Worm (Caenorhabditis elegans) whole organism, late embryonic: ENCODE data around the gene T04C12.33.
A peak's percentile ranks its signal among the peaks of the same experiment; 100 is the strongest.

Source experiments
- C38D4.7 ChIP-seq: fragments of 200-800 bp; sonication (Bioruptor generic); optimal IDR thresholded peaks from 2 replicates; lab custom pipeline; 2018; ENCODE audit warnings: mild to moderate bottlenecking, missing genetic modification characterization, moderate library complexity, missing compliant biosample characterization
- F13H6.1 ChIP-seq: sonication (generic microtip); optimal IDR thresholded peaks from 2 replicates; lab custom pipeline; 2016; ENCODE audit warnings: missing genetic modification characterization, missing compliant biosample characterization
- K02D7.2 ChIP-seq: sonication (generic microtip); optimal IDR thresholded peaks from 2 replicates; lab custom pipeline; 2017; ENCODE audit warnings: mild to moderate bottlenecking, missing genetic modification characterization, missing compliant biosample characterization
- ahr-1 ChIP-seq: sonication (generic microtip); optimal IDR thresholded peaks from 2 replicates; lab custom pipeline; 2016; ENCODE audit warnings: missing genetic modification characterization, missing compliant biosample characterization
- ama-1 ChIP-seq: fragments of 150-350 bp; optimal IDR thresholded peaks from 2 replicates; lab custom pipeline; 2014
- ceh-18 ChIP-seq: sonication (generic microtip); optimal IDR thresholded peaks from 2 replicates; lab custom pipeline; 2016; ENCODE audit warnings: missing genetic modification characterization, missing compliant biosample characterization
- ceh-19 ChIP-seq: fragments of 200-800 bp; sonication (Bioruptor generic); optimal IDR thresholded peaks from 2 replicates; lab custom pipeline; 2018; ENCODE audit warnings: mild to moderate bottlenecking, missing genetic modification characterization, missing compliant biosample characterization
- ceh-22 ChIP-seq: sonication (generic microtip); optimal IDR thresholded peaks from 2 replicates; lab custom pipeline; 2017; ENCODE audit warnings: missing biosample characterization, missing genetic modification characterization
- ceh-24 ChIP-seq: sonication (generic microtip); optimal IDR thresholded peaks from 2 replicates; lab custom pipeline; 2016; ENCODE audit warnings: mild to moderate bottlenecking, missing genetic modification characterization, missing compliant biosample characterization
- ceh-30 ChIP-seq: fragments of 150-350 bp; optimal IDR thresholded peaks from 2 replicates; lab custom pipeline; 2014; ENCODE audit warnings: missing biosample characterization, missing genetic modification characterization
- ceh-31 ChIP-seq: sonication (generic microtip); optimal IDR thresholded peaks from 2 replicates; lab custom pipeline; 2016; ENCODE audit warnings: missing genetic modification characterization, missing compliant biosample characterization
- ceh-45 ChIP-seq: fragments of 200-800 bp; sonication (Bioruptor generic); IDR thresholded peaks from 2 replicates; pipeline ENCODE4 v1.3.6; 2022; ENCODE audit warnings: missing genetic modification reagents, missing genetic modification characterization, missing compliant biosample characterization
- ceh-6 ChIP-seq: fragments of 200-800 bp; sonication (Bioruptor generic); optimal IDR thresholded peaks from 2 replicates; lab custom pipeline; 2018; ENCODE audit warnings: mild to moderate bottlenecking, missing genetic modification characterization, missing compliant biosample characterization
- che-1 ChIP-seq: sonication (generic microtip); optimal IDR thresholded peaks from 2 replicates; lab custom pipeline; 2016; ENCODE audit warnings: mild to moderate bottlenecking, missing genetic modification characterization, missing compliant biosample characterization
- dmd-4 ChIP-seq: sonication (generic microtip); optimal IDR thresholded peaks from 2 replicates; lab custom pipeline; 2016; ENCODE audit warnings: borderline replicate concordance, missing genetic modification characterization, missing compliant biosample characterization
- elt-2 ChIP-seq: sonication (generic microtip); optimal IDR thresholded peaks from 2 replicates; lab custom pipeline; 2016; ENCODE audit warnings: missing genetic modification reagents, missing genetic modification characterization, missing compliant biosample characterization
- elt-4 ChIP-seq: sonication (generic microtip); optimal IDR thresholded peaks from 2 replicates; lab custom pipeline; 2016; ENCODE audit warnings: missing genetic modification characterization, missing compliant biosample characterization
- ets-4 ChIP-seq: sonication (generic microtip); optimal IDR thresholded peaks from 2 replicates; lab custom pipeline; 2016; ENCODE audit warnings: missing genetic modification characterization, missing compliant biosample characterization
- fkh-6 ChIP-seq: sonication (generic microtip); optimal IDR thresholded peaks from 2 replicates; lab custom pipeline; 2016; ENCODE audit warnings: missing genetic modification characterization, missing compliant biosample characterization
- gmeb-2 ChIP-seq: sonication (generic microtip); optimal IDR thresholded peaks from 2 replicates; lab custom pipeline; 2016; ENCODE audit warnings: missing genetic modification characterization, inconsistent platforms, missing compliant biosample characterization
- hlh-13 ChIP-seq: fragments of 200-800 bp; sonication (Bioruptor generic); optimal IDR thresholded peaks from 2 replicates; lab custom pipeline; 2018; ENCODE audit warnings: mild to moderate bottlenecking, missing genetic modification characterization, missing compliant biosample characterization
- hlh-30 ChIP-seq: sonication (generic microtip); optimal IDR thresholded peaks from 2 replicates; lab custom pipeline; 2017; ENCODE audit warnings: antibody characterized with exemption, missing genetic modification characterization, missing compliant biosample characterization; ENCODE audit not compliant: insufficient read depth
- hlh-6 ChIP-seq: sonication (generic microtip); optimal IDR thresholded peaks from 2 replicates; lab custom pipeline; 2016; ENCODE audit warnings: missing genotype, missing genetic modification characterization, missing compliant biosample characterization
- hlh-8 ChIP-seq: sonication (generic microtip); optimal IDR thresholded peaks from 2 replicates; lab custom pipeline; 2016; ENCODE audit warnings: missing genotype, missing genetic modification characterization, missing compliant biosample characterization
- lim-6 ChIP-seq: sonication (generic microtip); optimal IDR thresholded peaks from 2 replicates; lab custom pipeline; 2016; ENCODE audit warnings: missing genetic modification characterization, missing compliant biosample characterization
- madf-2 ChIP-seq: sonication (generic microtip); optimal IDR thresholded peaks from 2 replicates; lab custom pipeline; 2017; ENCODE audit warnings: missing genetic modification characterization, missing compliant biosample characterization
- mec-3 ChIP-seq: sonication (generic microtip); optimal IDR thresholded peaks from 2 replicates; lab custom pipeline; 2016; ENCODE audit warnings: borderline replicate concordance, missing genetic modification characterization, missing compliant biosample characterization
- nfya-1 ChIP-seq: sonication (generic microtip); optimal IDR thresholded peaks from 2 replicates; lab custom pipeline; 2017; ENCODE audit warnings: missing genetic modification characterization, mild to moderate bottlenecking, missing compliant biosample characterization, antibody characterized with exemption, moderate library complexity
- nhr-11 ChIP-seq: fragments of 150-350 bp; optimal IDR thresholded peaks from 2 replicates; lab custom pipeline; 2014; ENCODE audit warnings: missing biosample characterization, missing genetic modification characterization
- nhr-232 ChIP-seq: sonication (generic microtip); optimal IDR thresholded peaks from 2 replicates; lab custom pipeline; 2016; ENCODE audit warnings: missing genetic modification characterization, missing compliant biosample characterization
- npax-4 ChIP-seq: sonication (generic microtip); optimal IDR thresholded peaks from 2 replicates; lab custom pipeline; 2016; ENCODE audit warnings: missing genetic modification characterization, missing compliant biosample characterization
- pag-3 ChIP-seq: sonication (generic microtip); optimal IDR thresholded peaks from 2 replicates; lab custom pipeline; 2016; ENCODE audit warnings: missing compliant biosample characterization, missing genetic modification characterization, borderline replicate concordance
- pat-9 ChIP-seq: fragments of 200-800 bp; sonication (Bioruptor generic); optimal IDR thresholded peaks from 2 replicates; lab custom pipeline; 2018; ENCODE audit warnings: mild to moderate bottlenecking, missing genetic modification characterization, moderate library complexity, missing compliant biosample characterization
- pax-1 ChIP-seq: fragments of 150-350 bp; optimal IDR thresholded peaks from 2 replicates; lab custom pipeline; 2014; ENCODE audit warnings: missing biosample characterization, missing genetic modification characterization
- pha-2 ChIP-seq: sonication (generic microtip); optimal IDR thresholded peaks from 2 replicates; lab custom pipeline; 2017; ENCODE audit warnings: mild to moderate bottlenecking, missing genetic modification characterization, missing compliant biosample characterization
- pha-4 ChIP-seq: fragments of 150-350 bp; optimal IDR thresholded peaks from 2 replicates; lab custom pipeline; 2018; ENCODE audit warnings: missing biosample characterization, missing genetic modification reagents, missing genetic modification characterization
- pqm-1 ChIP-seq: sonication (generic microtip); optimal IDR thresholded peaks from 2 replicates; lab custom pipeline; 2016; ENCODE audit warnings: missing genetic modification characterization, missing compliant biosample characterization
- pros-1 ChIP-seq: fragments of 150-350 bp; optimal IDR thresholded peaks from 2 replicates; lab custom pipeline; 2014; ENCODE audit warnings: missing biosample characterization, missing genetic modification reagents, missing genetic modification characterization
- rnt-1 ChIP-seq: sonication (generic microtip); optimal IDR thresholded peaks from 2 replicates; lab custom pipeline; 2016; ENCODE audit warnings: missing genetic modification characterization, missing compliant biosample characterization
- sdc-2 ChIP-seq: sonication (generic microtip); optimal IDR thresholded peaks from 2 replicates; lab custom pipeline; 2016; ENCODE audit warnings: missing genotype, missing genetic modification characterization, missing compliant biosample characterization
- sox-2 ChIP-seq: fragments of 200-800 bp; sonication (Bioruptor generic); IDR thresholded peaks from 2 replicates; pipeline ENCODE4 v1.3.6; 2022; ENCODE audit warnings: missing genetic modification reagents, missing genetic modification characterization, missing compliant biosample characterization
- sox-4 ChIP-seq: sonication (generic microtip); optimal IDR thresholded peaks from 2 replicates; lab custom pipeline; 2017; ENCODE audit warnings: mild to moderate bottlenecking, missing genetic modification characterization, inconsistent platforms, missing compliant biosample characterization
- syd-9 ChIP-seq: sonication (generic microtip); optimal IDR thresholded peaks from 2 replicates; lab custom pipeline; 2016; ENCODE audit warnings: mild to moderate bottlenecking, missing genetic modification characterization, moderate library complexity, missing compliant biosample characterization
- tbx-2 ChIP-seq: sonication (generic microtip); optimal IDR thresholded peaks from 2 replicates; lab custom pipeline; 2016; ENCODE audit warnings: missing genetic modification characterization, missing compliant biosample characterization
- tbx-7 ChIP-seq: sonication (generic microtip); optimal IDR thresholded peaks from 2 replicates; lab custom pipeline; 2016; ENCODE audit warnings: missing genotype, missing genetic modification characterization, missing compliant biosample characterization
- unc-3 ChIP-seq, 2 experiments: fragments of 200-800 bp in 1 of 2; sonication (Bioruptor generic) in 1 of 2; sonication (generic microtip) in 1 of 2; conservative IDR thresholded peaks in 1 of 2; optimal IDR thresholded peaks in 1 of 2; 2 replicates each; pipeline versions ENCODE4 v1.3.6 to Lab custom; 2016 to 2022; ENCODE audit warnings: missing compliant biosample characterization in 2 of 2, missing genetic modification characterization in 2 of 2, missing genetic modification reagents in 1 of 2
- unc-42 ChIP-seq: sonication (generic microtip); optimal IDR thresholded peaks from 2 replicates; lab custom pipeline; 2016; ENCODE audit warnings: missing genotype, missing genetic modification characterization, missing compliant biosample characterization
- unc-55 ChIP-seq: sonication (generic microtip); optimal IDR thresholded peaks from 2 replicates; lab custom pipeline; 2017; ENCODE audit warnings: missing biosample characterization, missing genetic modification reagents, missing genetic modification characterization
- zip-5 ChIP-seq: sonication (generic microtip); optimal IDR thresholded peaks from 2 replicates; lab custom pipeline; 2016; ENCODE audit warnings: missing genetic modification characterization, missing compliant biosample characterization
- ztf-16 ChIP-seq: sonication (generic microtip); optimal IDR thresholded peaks from 2 replicates; lab custom pipeline; 2017; ENCODE audit warnings: missing genetic modification characterization, missing compliant biosample characterization

The T04C12.33 gene

ce11 chrV:11076403-11076802 lies 24.4 kb downstream of the T04C12.33 start:
- TF ChIP-seq elt-2: peak; percentile 89
- no peak for TF ChIP-seq elt-4
- no peak for TF ChIP-seq hlh-13 (GFP tag; lab: Kevin White, UChicago)
- TF ChIP-seq ama-1 (lab: Kevin White, UChicago): peak; percentile 23
- TF ChIP-seq unc-55 (GFP tag; lab: Kevin White, UChicago): no peak

DNA sequence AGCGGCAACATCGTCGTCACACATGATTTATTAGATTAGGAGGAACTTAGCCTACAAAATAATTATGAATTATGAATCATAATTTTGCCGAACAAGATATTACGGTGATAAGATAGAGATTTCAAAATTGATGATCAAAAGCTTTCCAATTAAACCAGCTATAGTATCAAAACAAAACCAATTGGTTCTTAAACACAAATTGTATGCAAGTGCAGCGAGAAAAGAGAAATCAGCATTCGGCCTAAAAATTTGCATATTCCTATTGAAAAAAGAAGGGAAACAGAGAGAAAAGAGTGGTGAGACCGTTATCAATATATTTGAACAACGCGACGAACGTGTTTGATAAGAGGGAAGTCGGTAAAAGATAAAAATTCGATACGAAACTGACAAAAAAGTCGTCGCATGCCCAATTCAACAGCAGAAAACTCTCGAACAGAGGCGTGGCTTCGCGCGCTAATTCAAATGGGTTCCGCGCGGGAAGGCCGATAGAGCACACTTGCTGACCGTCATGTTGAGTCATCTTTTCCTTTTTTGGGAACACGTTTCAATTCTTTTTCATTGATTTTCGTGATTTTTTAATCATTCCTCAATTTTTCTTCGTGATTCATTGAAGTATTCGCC lies 26.2 kb downstream of the T04C12.33 start, which contains the start of gene act-2:
TSS of gene act-2 (minus strand) at position 51 of the 621 bp plus-strand sequence.
- TF ChIP-seq mec-3 (tag; lab: Kevin White, UChicago): no peak
- no peak for TF ChIP-seq hlh-8 (tag; lab: Kevin White, UChicago)
- TF ChIP-seq rnt-1: peak; percentile 26
- TF ChIP-seq zip-5 (tag; lab: Kevin White, UChicago): no peak
- TF ChIP-seq ceh-24 (tag; lab: Kevin White, UChicago): no peak
- TF ChIP-seq pax-1: peak; percentile 13
- TF ChIP-seq pha-4 (tag; lab: Kevin White, UChicago): no peak
- TF ChIP-seq C38D4.7 (GFP tag; lab: Kevin White, UChicago): no peak
- TF ChIP-seq ahr-1 (tag; lab: Kevin White, UChicago): no peak
- no peak for TF ChIP-seq unc-55 (GFP tag; lab: Kevin White, UChicago)
- no peak for TF ChIP-seq sox-2
- TF ChIP-seq pat-9: no peak
- no peak for TF ChIP-seq ceh-30
- TF ChIP-seq pha-2 (tag; lab: Kevin White, UChicago): no peak
- peak; percentile 12 for TF ChIP-seq ztf-16 (tag; lab: Kevin White, UChicago)
- no peak for TF ChIP-seq nhr-232
- TF ChIP-seq elt-2: peak; percentile 91
- no peak for TF ChIP-seq lim-6 (tag; lab: Kevin White, UChicago)
- no peak for TF ChIP-seq ceh-45 (GFP tag; lab: Robert Waterston, UW)
- no peak for TF ChIP-seq elt-4
- no peak for TF ChIP-seq dmd-4
- TF ChIP-seq nhr-11 (tag; lab: Kevin White, UChicago): no peak
- TF ChIP-seq pros-1: no peak
- TF ChIP-seq ceh-31 (tag; lab: Kevin White, UChicago): peak; percentile 37
- TF ChIP-seq unc-3 (GFP tag; conservative IDR thresholded peaks at IDR 0.05; lab: Robert Waterston, UW): no peak
- TF ChIP-seq unc-3 (tag; optimal IDR thresholded peaks at IDR 0.05; lab: Kevin White, UChicago): no peak
- peak; percentile 58 for TF ChIP-seq unc-42 (tag; lab: Kevin White, UChicago)
- no peak for TF ChIP-seq pqm-1 (tag; lab: Kevin White, UChicago)
- no peak for TF ChIP-seq F13H6.1 (tag; lab: Kevin White, UChicago)
- no peak for TF ChIP-seq fkh-6 (tag; lab: Kevin White, UChicago)
- no peak for TF ChIP-seq tbx-7 (tag; lab: Kevin White, UChicago)
- TF ChIP-seq sdc-2 (tag; lab: Kevin White, UChicago): no peak
- no peak for TF ChIP-seq ceh-22 (tag; lab: Kevin White, UChicago)
- TF ChIP-seq ceh-19 (GFP tag; lab: Kevin White, UChicago): no peak
- TF ChIP-seq npax-4: no peak
- TF ChIP-seq nfya-1: peak; percentile 40
- TF ChIP-seq hlh-30 (tag; lab: Kevin White, UChicago): peak; percentile 8
- peak; percentile 32 for TF ChIP-seq ceh-18 (tag; lab: Kevin White, UChicago)
- no peak for TF ChIP-seq ceh-6 (GFP tag; lab: Kevin White, UChicago)
- no peak for TF ChIP-seq hlh-13 (GFP tag; lab: Kevin White, UChicago)
- TF ChIP-seq pag-3 (tag; lab: Kevin White, UChicago): no peak
- no peak for TF ChIP-seq syd-9 (tag; lab: Kevin White, UChicago)
- TF ChIP-seq K02D7.2 (tag; lab: Kevin White, UChicago): no peak
- peak; percentile 53 for TF ChIP-seq tbx-2 (tag; lab: Kevin White, UChicago)
- no peak for TF ChIP-seq gmeb-2 (tag; lab: Kevin White, UChicago)
- TF ChIP-seq ets-4 (tag; lab: Kevin White, UChicago): no peak
- no peak for TF ChIP-seq che-1 (tag; lab: Kevin White, UChicago)
- TF ChIP-seq hlh-6 (tag; lab: Kevin White, UChicago): no peak
- no peak for TF ChIP-seq sox-4 (tag; lab: Kevin White, UChicago)
- no peak for TF ChIP-seq madf-2
